Worm (Caenorhabditis elegans): Measurements from ENCODE around the gene srg-34.

- TF ChIP-seq nfya-1 (tag; optimal IDR thresholded peaks at IDR 0.05): no peak
- no peak for TF ChIP-seq unc-55 (GFP tag; optimal IDR thresholded peaks at IDR 0.05)
- TF ChIP-seq ceh-24 (tag; optimal IDR thresholded peaks at IDR 0.05): no peak
- TF ChIP-seq pag-3 (tag; optimal IDR thresholded peaks at IDR 0.05; ENCODE audit: borderline replicate concordance): no peak
- TF ChIP-seq ama-1 (optimal IDR thresholded peaks at IDR 0.05): no peak
- TF ChIP-seq sox-4 (tag; optimal IDR thresholded peaks at IDR 0.05): no peak
- TF ChIP-seq elt-2 (tag; optimal IDR thresholded peaks at IDR 0.05): no peak
- TF ChIP-seq unc-3 (GFP tag; conservative IDR thresholded peaks at IDR 0.05): no peak
- TF ChIP-seq unc-3 (tag; optimal IDR thresholded peaks at IDR 0.05): no peak
- TF ChIP-seq pha-4 (tag; optimal IDR thresholded peaks at IDR 0.05): no peak
- TF ChIP-seq ceh-14 (tag; optimal IDR thresholded peaks at IDR 0.05): no peak
These were observed 17.7 kb upstream of the srg-34 start, which contains the start of gene txt-14 for ce11 chrV:18582358-18582757.
